Fruit fly (Drosophila melanogaster) whole organism, prepupa: ENCODE results near the gene Dad1.

Experiments used
- CG1621 ChIP-seq: fragments of 200-800 bp; sonication (Bioruptor generic); optimal IDR thresholded peaks from 3 replicates; lab custom pipeline; 2018; ENCODE audit warnings: missing biosample characterization, mild to moderate bottlenecking, missing genetic modification characterization
- Eip93F ChIP-seq: fragments of 200-800 bp; sonication (Bioruptor generic); optimal IDR thresholded peaks from 2 replicates; lab custom pipeline; 2016; ENCODE audit warnings: missing biosample characterization, mild to moderate bottlenecking, missing genetic modification characterization
- Hr39 ChIP-seq: fragments of 200-800 bp; sonication (Bioruptor generic); optimal IDR thresholded peaks from 2 replicates; lab custom pipeline; 2016; ENCODE audit warnings: missing biosample characterization, missing genetic modification characterization
- Sox15 ChIP-seq: fragments of 200-800 bp; sonication (Bioruptor generic); optimal IDR thresholded peaks from 3 replicates; lab custom pipeline; 2016; ENCODE audit warnings: missing biosample characterization, missing genetic modification characterization
- acj6 ChIP-seq: fragments of 200-800 bp; sonication (Bioruptor generic); optimal IDR thresholded peaks from 3 replicates; lab custom pipeline; 2016; ENCODE audit warnings: missing biosample characterization, missing genetic modification characterization
- spab ChIP-seq: fragments of 200-800 bp; sonication (Bioruptor generic); optimal IDR thresholded peaks from 2 replicates; lab custom pipeline; 2017; ENCODE audit warnings: missing biosample characterization, mild to moderate bottlenecking, missing genetic modification characterization, missing genetic modification reagents

- TF ChIP-seq Eip93F (no peak), Sox15 (GFP tag; lab: Kevin White, UChicago) (no peak), Hr39 (GFP tag; lab: Kevin White, UChicago) (no peak), CG1621 (no peak), spab (GFP tag; lab: Kevin White, UChicago) (no peak), acj6 (GFP tag; lab: Kevin White, UChicago) (no peak)
Measured at dm6 chr2L:8423047-8423446, 39.1 kb upstream of the Dad1 start.
